Worm (Caenorhabditis elegans) whole organism, L1 larva: ENCODE measurements around the gene C28D4.18.

ENCODE experiments used
- aha-1 ChIP-seq: fragments of 150-350 bp; optimal IDR thresholded peaks from 2 replicates; lab custom pipeline; 2014; ENCODE audit warnings: missing biosample characterization, missing genetic modification characterization
- alr-1 ChIP-seq: fragments of 200-800 bp; sonication (Bioruptor generic); optimal IDR thresholded peaks from 2 replicates; lab custom pipeline; 2018; ENCODE audit warnings: borderline replicate concordance, mild to moderate bottlenecking, missing genetic modification characterization, missing compliant biosample characterization
- aly-2 ChIP-seq: fragments of 150-350 bp; optimal IDR thresholded peaks from 2 replicates; lab custom pipeline; 2014; ENCODE audit warnings: missing biosample characterization, missing genetic modification characterization
- ama-1 ChIP-seq: fragments of 150-350 bp; optimal IDR thresholded peaks from 2 replicates; lab custom pipeline; 2014
- ceh-63 ChIP-seq: fragments of 200-800 bp; sonication (Bioruptor generic); optimal IDR thresholded peaks from 2 replicates; lab custom pipeline; 2018; ENCODE audit warnings: mild to moderate bottlenecking, missing genetic modification characterization, missing compliant biosample characterization
- ceh-8 ChIP-seq: fragments of 200-800 bp; sonication (Bioruptor generic); optimal IDR thresholded peaks from 2 replicates; lab custom pipeline; 2018; ENCODE audit warnings: mild to moderate bottlenecking, missing genetic modification characterization, moderate library complexity, missing compliant biosample characterization
- ceh-82 ChIP-seq, 3 experiments: fragments of 150-350 bp in 1 of 3; sonication (generic microtip) in 2 of 3; optimal IDR thresholded peaks; 2 replicates each; lab custom pipeline; 2014 to 2017; ENCODE audit warnings: missing biosample characterization in 3 of 3, missing genetic modification characterization in 3 of 3
- ces-1 ChIP-seq: fragments of 150-350 bp; optimal IDR thresholded peaks from 2 replicates; lab custom pipeline; 2014; ENCODE audit warnings: missing biosample characterization, missing genetic modification reagents, missing genetic modification characterization
- dpl-1 ChIP-seq, 3 experiments: fragments of 150-350 bp in 2 of 3; sonication (generic microtip) in 1 of 3; optimal IDR thresholded peaks; 2 replicates each; lab custom pipeline; 2014 to 2017; ENCODE audit warnings: missing biosample characterization in 3 of 3, missing genetic modification characterization in 3 of 3, missing genetic modification reagents in 3 of 3
- dsc-1 ChIP-seq: sonication (generic microtip); optimal IDR thresholded peaks from 2 replicates; lab custom pipeline; 2016; ENCODE audit warnings: mild to moderate bottlenecking, missing genetic modification characterization, missing compliant biosample characterization
- efl-1 ChIP-seq, 4 experiments: fragments of 150-350 bp; optimal IDR thresholded peaks in 3 of 4; peaks in 1 of 4; 1 replicate in 1 of 4; 2 replicates in 3 of 4; lab custom pipeline; 2014; ENCODE audit warnings: missing biosample characterization in 2 of 4, missing genetic modification characterization in 2 of 4, missing genetic modification reagents in 2 of 4
- egl-27 ChIP-seq, 2 experiments: fragments of 150-350 bp in 1 of 2; sonication (generic microtip); optimal IDR thresholded peaks; 3 replicates each; lab custom pipeline; 2017 to 2018; ENCODE audit warnings: missing biosample characterization in 2 of 2, missing genetic modification characterization in 2 of 2, missing genetic modification reagents in 2 of 2
- elt-3 ChIP-seq, 6 experiments: fragments of 150-350 bp in 1 of 6; sonication (generic microtip); optimal IDR thresholded peaks; 2 replicates each; lab custom pipeline; 2017 to 2018; ENCODE audit warnings: missing biosample characterization in 6 of 6, missing genetic modification characterization in 6 of 6, inconsistent platforms in 1 of 6
- ets-5 ChIP-seq: fragments of 200-800 bp; sonication (Bioruptor generic); IDR thresholded peaks from 2 replicates; pipeline ENCODE4 v1.3.6; 2022; ENCODE audit warnings: missing genetic modification characterization, missing compliant biosample characterization
- fkh-10 ChIP-seq: sonication (generic microtip); optimal IDR thresholded peaks from 2 replicates; lab custom pipeline; 2017; ENCODE audit warnings: missing biosample characterization, missing genetic modification reagents, missing genetic modification characterization
- fkh-4 ChIP-seq: sonication (generic microtip); optimal IDR thresholded peaks from 2 replicates; lab custom pipeline; 2016; ENCODE audit warnings: missing compliant biosample characterization, missing genetic modification characterization, borderline replicate concordance
- fkh-8 ChIP-seq: sonication (generic microtip); optimal IDR thresholded peaks from 2 replicates; lab custom pipeline; 2016; ENCODE audit warnings: mild to moderate bottlenecking, missing genetic modification characterization, missing compliant biosample characterization
- grh-1 ChIP-seq: fragments of 200-800 bp; sonication (Bioruptor generic); IDR thresholded peaks from 2 replicates; pipeline ENCODE4 v1.3.6; 2022; ENCODE audit warnings: missing genetic modification reagents, missing genetic modification characterization, missing compliant biosample characterization
- isw-1 ChIP-seq: fragments of 200-800 bp; sonication (Bioruptor generic); IDR thresholded peaks from 2 replicates; pipeline ENCODE4 v1.3.6; 2022; ENCODE audit warnings: missing genetic modification characterization, missing compliant biosample characterization
- jun-1 ChIP-seq: fragments of 150-350 bp; optimal IDR thresholded peaks from 2 replicates; lab custom pipeline; 2014; ENCODE audit warnings: missing biosample characterization, missing genetic modification reagents, missing genetic modification characterization
- lin-35 ChIP-seq, 2 experiments: fragments of 150-350 bp; optimal IDR thresholded peaks; 2 replicates each; lab custom pipeline; 2014; ENCODE audit warnings: missing biosample characterization in 2 of 2, missing genetic modification characterization in 2 of 2, missing genetic modification reagents in 2 of 2
- lir-3 ChIP-seq: sonication (generic microtip); optimal IDR thresholded peaks from 2 replicates; lab custom pipeline; 2016; ENCODE audit warnings: mild to moderate bottlenecking, missing genetic modification characterization, moderate library complexity, missing compliant biosample characterization; ENCODE audit not compliant: poor library complexity
- lsy-2 ChIP-seq, 2 experiments: fragments of 150-350 bp; optimal IDR thresholded peaks; 2 replicates each; lab custom pipeline; 2014; ENCODE audit warnings: missing biosample characterization in 2 of 2, missing genetic modification characterization in 2 of 2
- mab-9 ChIP-seq: fragments of 200-800 bp; sonication (Bioruptor generic); IDR thresholded peaks from 2 replicates; pipeline ENCODE4 v1.3.6; 2022; ENCODE audit warnings: missing genetic modification reagents, missing genetic modification characterization, missing compliant biosample characterization
- mdl-1 ChIP-seq, 2 experiments: fragments of 150-350 bp; optimal IDR thresholded peaks; 2 replicates each; lab custom pipeline; 2014 to 2017; ENCODE audit warnings: missing biosample characterization in 2 of 2, missing genetic modification characterization in 2 of 2, inconsistent platforms in 1 of 2
- mef-2 ChIP-seq: fragments of 150-350 bp; optimal IDR thresholded peaks from 2 replicates; lab custom pipeline; 2014; ENCODE audit warnings: missing biosample characterization, missing genetic modification characterization
- nhr-11 ChIP-seq: fragments of 150-350 bp; optimal IDR thresholded peaks from 2 replicates; lab custom pipeline; 2014; ENCODE audit warnings: missing biosample characterization, missing genetic modification characterization
- nhr-12 ChIP-seq: sonication (generic microtip); optimal IDR thresholded peaks from 2 replicates; lab custom pipeline; 2017; ENCODE audit warnings: missing biosample characterization, missing genetic modification characterization
- nhr-237 ChIP-seq: fragments of 150-350 bp; optimal IDR thresholded peaks from 2 replicates; lab custom pipeline; 2014; ENCODE audit warnings: missing biosample characterization, missing genetic modification characterization
- nhr-71 ChIP-seq: sonication (generic microtip); optimal IDR thresholded peaks from 2 replicates; lab custom pipeline; 2016; ENCODE audit warnings: mild to moderate bottlenecking, missing genetic modification characterization, moderate library complexity, missing compliant biosample characterization
- nhr-77 ChIP-seq: fragments of 150-350 bp; optimal IDR thresholded peaks from 2 replicates; lab custom pipeline; 2014; ENCODE audit warnings: missing biosample characterization, missing genetic modification characterization
- nhr-84 ChIP-seq: sonication (generic microtip); optimal IDR thresholded peaks from 2 replicates; lab custom pipeline; 2017; ENCODE audit warnings: missing biosample characterization, missing genetic modification characterization
- nhr-85 ChIP-seq: sonication (generic microtip); peaks from one replicate; lab custom pipeline; 2016; ENCODE audit warnings: missing genetic modification characterization, inconsistent platforms, missing compliant biosample characterization
- nhr-90 ChIP-seq: sonication (generic microtip); optimal IDR thresholded peaks from 2 replicates; lab custom pipeline; 2016; ENCODE audit warnings: mild to moderate bottlenecking, missing genetic modification characterization, missing compliant biosample characterization; ENCODE audit not compliant: poor library complexity
- pax-3 ChIP-seq: fragments of 200-800 bp; sonication (Bioruptor generic); optimal IDR thresholded peaks from 2 replicates; lab custom pipeline; 2018; ENCODE audit warnings: mild to moderate bottlenecking, missing genetic modification characterization, moderate library complexity, missing compliant biosample characterization
- snpc-4 ChIP-seq: fragments of 150-350 bp; optimal IDR thresholded peaks from 2 replicates; lab custom pipeline; 2014; ENCODE audit warnings: missing biosample characterization, missing genetic modification characterization
- snu-23 ChIP-seq: sonication (generic microtip); optimal IDR thresholded peaks from 2 replicates; lab custom pipeline; 2016; ENCODE audit warnings: missing genetic modification characterization, missing compliant biosample characterization
- sptf-1 ChIP-seq: fragments of 150-350 bp; optimal IDR thresholded peaks from 2 replicates; lab custom pipeline; 2014; ENCODE audit warnings: missing biosample characterization, missing genetic modification characterization
- swsn-7 ChIP-seq: sonication (generic microtip); optimal IDR thresholded peaks from 2 replicates; lab custom pipeline; 2016; ENCODE audit warnings: missing genetic modification characterization, missing compliant biosample characterization
- tbx-2 ChIP-seq: sonication (generic microtip); optimal IDR thresholded peaks from 2 replicates; lab custom pipeline; 2016; ENCODE audit warnings: missing genetic modification characterization, missing compliant biosample characterization
- tlp-1 ChIP-seq: fragments of 150-350 bp; optimal IDR thresholded peaks from 2 replicates; lab custom pipeline; 2014; ENCODE audit warnings: missing biosample characterization, missing genetic modification characterization
- unc-130 ChIP-seq: fragments of 150-350 bp; optimal IDR thresholded peaks from 2 replicates; lab custom pipeline; 2017; ENCODE audit warnings: missing biosample characterization, missing genetic modification characterization, inconsistent platforms
- unc-62 ChIP-seq: fragments of 150-350 bp; optimal IDR thresholded peaks from 2 replicates; lab custom pipeline; 2014; ENCODE audit warnings: missing biosample characterization, missing genetic modification reagents, missing genetic modification characterization
- unc-86 ChIP-seq: sonication (generic microtip); optimal IDR thresholded peaks from 2 replicates; lab custom pipeline; 2016; ENCODE audit warnings: missing genetic modification characterization, missing compliant biosample characterization
- unc-98 ChIP-seq: fragments of 200-800 bp; sonication (Bioruptor generic); IDR thresholded peaks from 2 replicates; pipeline ENCODE4 v1.3.6; 2022; ENCODE audit warnings: missing genetic modification characterization, missing compliant biosample characterization
- xbp-1 ChIP-seq: sonication (generic microtip); optimal IDR thresholded peaks from 2 replicates; lab custom pipeline; 2016; ENCODE audit warnings: missing genetic modification characterization, missing compliant biosample characterization
- zag-1 ChIP-seq: fragments of 150-350 bp; optimal IDR thresholded peaks from 2 replicates; lab custom pipeline; 2014; ENCODE audit warnings: missing biosample characterization, missing genetic modification characterization
- ztf-11 ChIP-seq, 2 experiments: sonication (generic microtip); optimal IDR thresholded peaks; 2 replicates each; lab custom pipeline; 2016 to 2017; ENCODE audit warnings: missing genetic modification characterization in 2 of 2, missing biosample characterization in 1 of 2, missing compliant biosample characterization in 1 of 2
- ztf-4 ChIP-seq: fragments of 150-350 bp; optimal IDR thresholded peaks from 2 replicates; lab custom pipeline; 2014; ENCODE audit warnings: missing biosample characterization, missing genetic modification characterization

C28D4.18 gene

ce11 chrIV:9716490-9716889 is 8.6 kb upstream of the C28D4.18 start (continued):
- TF ChIP-seq xbp-1 (tag; lab: Kevin White, UChicago) (no peak), dsc-1 (tag; lab: Kevin White, UChicago) (no peak), nhr-71 (tag; lab: Kevin White, UChicago) (peak; percentile 36), ces-1 (no peak), egl-27 (tag; optimal IDR thresholded peaks at IDR 0.05; lab: Kevin White, UChicago) (no peak)

ce11 chrIV:9717844-9718243 is 7.2 kb upstream of the C28D4.18 start:
- TF ChIP-seq ceh-8 (GFP tag; lab: Kevin White, UChicago) (no peak), unc-86 (no peak), mef-2 (tag; lab: Kevin White, UChicago) (no peak), tbx-2 (tag; lab: Kevin White, UChicago) (no peak), ceh-63 (GFP tag; lab: Kevin White, UChicago) (no peak), fkh-4 (tag; lab: Kevin White, UChicago) (no peak), nhr-11 (no peak), tlp-1 (no peak), jun-1 (tag; lab: Kevin White, UChicago) (no peak), grh-1 (no peak), fkh-10 (GFP tag; lab: Kevin White, UChicago) (no peak), aha-1 (no peak)

- peak; percentile 92 for TF ChIP-seq nhr-85 (tag; lab: Kevin White, UChicago)
- no peak for TF ChIP-seq ets-5 (GFP tag; lab: Robert Waterston, UW)
- no peak for TF ChIP-seq nhr-12 (tag; lab: Kevin White, UChicago)
- TF ChIP-seq swsn-7 (tag; lab: Kevin White, UChicago): peak; percentile 72
- no peak; the same call in 1 of the 2 replicates for TF ChIP-seq isw-1
- no peak for TF ChIP-seq unc-62 (GFP tag; lab: Kevin White, UChicago)
- no peak for TF ChIP-seq grh-1
- TF ChIP-seq ces-1: no peak
- no peak for TF ChIP-seq nhr-84 (tag; lab: Kevin White, UChicago)
- TF ChIP-seq xbp-1 (tag; lab: Kevin White, UChicago): peak; percentile 60
- no peak for TF ChIP-seq sptf-1 (tag; lab: Kevin White, UChicago)
- TF ChIP-seq pax-3 (tag; lab: Kevin White, UChicago): peak; percentile 41
- no peak for TF ChIP-seq ama-1 (lab: Kevin White, UChicago)
- no peak for TF ChIP-seq ztf-11 (tag; optimal IDR thresholded peaks at IDR 0.05; lab: Kevin White, UChicago)
- peak; percentile 30 to 84 for TF ChIP-seq lsy-2 (tag; optimal IDR thresholded peaks at IDR 0.05; lab: Kevin White, UChicago)
- TF ChIP-seq lin-35 (GFP tag; optimal IDR thresholded peaks at IDR 0.05; lab: Kevin White, UChicago): peak; percentile 62 to 66
- TF ChIP-seq elt-3 (tag; optimal IDR thresholded peaks at IDR 0.05; lab: Kevin White, UChicago): peak in 2 of 6 experiments; percentile 15 to 62
- peak; percentile 56 to 66 for TF ChIP-seq efl-1 (optimal IDR thresholded peaks at IDR 0.05; lab: Kevin White, UChicago)
- TF ChIP-seq efl-1 (GFP tag; optimal IDR thresholded peaks at IDR 0.05 in 1 of 2; lab: Kevin White, UChicago): peak; percentile 32 to 94
- TF ChIP-seq lir-3: no peak
- TF ChIP-seq nhr-90 (tag; lab: Kevin White, UChicago): peak; percentile 56
- peak in 2 of 3 experiments; percentile 0 to 40 for TF ChIP-seq dpl-1 (GFP tag; optimal IDR thresholded peaks at IDR 0.05; lab: Kevin White, UChicago)
- TF ChIP-seq snu-23 (GFP tag; lab: Kevin White, UChicago): peak; percentile 91
- TF ChIP-seq nhr-77 (tag; lab: Kevin White, UChicago): peak; percentile 51
- peak; percentile 62 for TF ChIP-seq snpc-4 (tag; lab: Kevin White, UChicago)
- peak; percentile 87 for TF ChIP-seq fkh-8 (tag; lab: Kevin White, UChicago)
- peak; percentile 78 for TF ChIP-seq nhr-237 (tag; lab: Kevin White, UChicago)
- peak in 2 of 3 experiments; percentile 48 to 53 for TF ChIP-seq ceh-82 (tag; optimal IDR thresholded peaks at IDR 0.05; lab: Kevin White, UChicago)
- no peak for TF ChIP-seq mab-9 (GFP tag; lab: Robert Waterston, UW)
- TF ChIP-seq unc-130 (tag; lab: Kevin White, UChicago): peak; percentile 73
- no peak for TF ChIP-seq fkh-10 (GFP tag; lab: Kevin White, UChicago)
- TF ChIP-seq mdl-1 (tag; optimal IDR thresholded peaks at IDR 0.05; lab: Kevin White, UChicago): peak in 1 of 2 experiments; percentile 72
- TF ChIP-seq ceh-8 (GFP tag; lab: Kevin White, UChicago): no peak
- TF ChIP-seq aly-2 (tag; lab: Kevin White, UChicago): peak; percentile 32
- TF ChIP-seq alr-1: no peak
- no peak for TF ChIP-seq unc-98 (GFP tag; lab: Robert Waterston, UW)
- peak; percentile 41 for TF ChIP-seq ztf-4 (tag; lab: Kevin White, UChicago)
- TF ChIP-seq zag-1 (tag; lab: Kevin White, UChicago): no peak
- TF ChIP-seq mef-2 (tag; lab: Kevin White, UChicago): peak; percentile 35
- TF ChIP-seq unc-86: peak; percentile 63
Measured at ce11 chrIV:9718396-9718795, 6.7 kb upstream of the C28D4.18 start.
